Worm (Caenorhabditis elegans) whole organism, midembryonic: ENCODE data around the gene daf-1.

Source experiments
- T22C8.4 ChIP-seq: fragments of 200-800 bp; sonication (Bioruptor generic); IDR thresholded peaks from 2 replicates; pipeline ENCODE4 v1.3.6; 2022; ENCODE audit warnings: missing genetic modification characterization, missing compliant biosample characterization
- cog-1 ChIP-seq: sonication (generic microtip); optimal IDR thresholded peaks from 2 replicates; lab custom pipeline; 2016; ENCODE audit warnings: missing genetic modification characterization, missing compliant biosample characterization
- flt-1 ChIP-seq: fragments of 200-800 bp; sonication (Bioruptor generic); IDR thresholded peaks from 2 replicates; pipeline ENCODE4 v1.3.6; 2022; ENCODE audit warnings: missing genetic modification characterization, missing compliant biosample characterization
- klf-2 ChIP-seq: fragments of 200-800 bp; sonication (Bioruptor generic); conservative IDR thresholded peaks from 2 replicates; pipeline ENCODE4 v1.3.6; 2022; ENCODE audit warnings: missing genetic modification reagents, missing genetic modification characterization, missing compliant biosample characterization
- med-1 ChIP-seq: sonication (generic microtip); optimal IDR thresholded peaks from 2 replicates; lab custom pipeline; 2017; ENCODE audit warnings: missing genetic modification characterization, mild to moderate bottlenecking, missing compliant biosample characterization, antibody characterized with exemption, missing genetic modification reagents; ENCODE audit not compliant: insufficient read depth
- ref-1 ChIP-seq: fragments of 200-800 bp; sonication (Bioruptor generic); conservative IDR thresholded peaks from 2 replicates; pipeline ENCODE4 v1.3.6; 2022; ENCODE audit warnings: missing genetic modification reagents, missing genetic modification characterization, missing compliant biosample characterization
- tab-1 ChIP-seq: fragments of 200-800 bp; sonication (Bioruptor generic); IDR thresholded peaks from 2 replicates; pipeline ENCODE4 v1.3.6; 2022; ENCODE audit warnings: missing genetic modification characterization, missing compliant biosample characterization
- ztf-23 ChIP-seq: fragments of 200-800 bp; sonication (Bioruptor generic); IDR thresholded peaks from 2 replicates; pipeline ENCODE4 v1.3.6; 2022; ENCODE audit warnings: missing genetic modification reagents, missing genetic modification characterization, missing compliant biosample characterization
- ztf-29 ChIP-seq: fragments of 200-800 bp; sonication (Bioruptor generic); IDR thresholded peaks from 2 replicates; pipeline ENCODE4 v1.3.6; 2022; ENCODE audit warnings: missing genetic modification reagents, missing genetic modification characterization, missing compliant biosample characterization

daf-1 gene

DNA sequence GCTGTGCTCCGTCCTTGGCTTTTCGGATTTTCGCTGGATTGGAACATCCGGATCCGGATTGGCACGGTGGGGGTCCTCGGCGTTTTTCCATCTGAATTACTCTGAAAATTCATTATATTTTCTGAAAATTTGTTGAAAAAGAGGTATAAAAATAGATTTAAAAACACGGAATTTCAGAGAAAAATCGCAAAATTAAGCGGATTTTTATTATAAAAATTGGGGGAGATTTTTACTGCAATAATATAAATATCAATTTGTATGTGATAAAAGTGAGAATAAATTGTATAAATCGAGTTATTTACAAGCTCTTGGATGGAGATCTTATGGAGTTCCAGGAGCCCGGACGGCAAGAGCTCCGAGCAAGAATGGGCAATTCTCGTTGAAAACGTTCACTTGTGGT, 10.6 kb upstream of the daf-1 start, which contains the start of gene tut-1:
TSS of gene tut-1 (minus strand) at position 101 of the 400 bp plus-strand sequence.
- TF ChIP-seq ztf-23 (GFP tag; lab: Robert Waterston, UW) (no peak), ztf-29 (no peak), T22C8.4 (GFP tag; lab: Robert Waterston, UW) (no peak), tab-1 (GFP tag; lab: Robert Waterston, UW) (no peak), klf-2 (no peak), ref-1 (no peak), med-1 (GFP tag; lab: Kevin White, UChicago) (no peak), cog-1 (tag; lab: Kevin White, UChicago) (no peak), flt-1 (GFP tag; lab: Robert Waterston, UW) (no peak)

DNA sequence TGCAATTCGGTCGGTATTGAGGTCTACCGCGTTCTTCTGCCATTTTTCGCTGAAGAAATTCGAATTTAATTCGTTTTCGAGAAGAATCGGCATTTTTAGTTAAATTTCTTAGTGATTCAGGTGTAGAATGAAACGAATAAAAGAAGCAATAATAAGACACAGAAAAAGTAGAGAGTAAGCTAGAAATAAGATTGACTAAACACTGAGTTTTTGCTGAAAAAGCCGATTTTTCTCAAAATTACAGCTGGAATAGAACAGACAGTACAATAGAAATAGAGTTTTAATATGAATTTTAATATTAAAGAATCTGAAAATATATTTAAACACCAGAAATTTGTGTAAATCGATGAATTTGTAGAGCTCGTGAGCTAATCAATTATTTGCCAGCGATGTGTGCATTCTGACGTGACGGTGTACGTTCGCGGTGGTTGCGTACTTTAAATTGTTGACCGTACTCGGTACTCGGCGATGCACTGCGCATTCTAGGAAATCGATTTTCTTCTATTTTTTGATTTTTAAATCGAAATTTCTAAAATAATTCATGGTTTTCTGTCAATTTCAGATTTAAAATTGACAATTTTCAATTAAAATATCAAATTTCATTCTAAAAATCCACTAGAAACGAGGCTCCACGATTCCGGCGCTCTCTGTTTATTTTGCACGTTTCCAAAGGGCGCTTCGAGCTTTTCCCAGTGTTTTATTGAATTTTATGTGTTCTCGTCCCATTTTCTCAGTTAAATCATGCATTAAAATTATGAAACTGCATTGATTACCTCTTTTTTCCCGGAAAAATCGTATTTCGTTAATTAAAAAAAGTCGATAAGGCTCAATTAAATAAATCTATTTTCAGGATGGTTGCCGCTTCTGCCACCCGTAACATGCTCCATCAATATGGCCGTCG, 6.1 kb upstream of the daf-1 start, which contains the start of the genes grld-1 and cox-6C:
TSS of gene grld-1 (minus strand) at position 51 of the 901 bp plus-strand sequence.
TSS of gene cox-6C (plus strand) at position 851 of the 901 bp plus-strand sequence.
- TF ChIP-seq ztf-23 (GFP tag; lab: Robert Waterston, UW) (no peak), T22C8.4 (GFP tag; lab: Robert Waterston, UW) (peak; percentile 60), cog-1 (tag; lab: Kevin White, UChicago) (peak; percentile 32), flt-1 (GFP tag; lab: Robert Waterston, UW) (0 out of 2 replicates have a peak, but pooled peaks have one; percentile 3), med-1 (GFP tag; lab: Kevin White, UChicago) (no peak), tab-1 (GFP tag; lab: Robert Waterston, UW) (no peak)

DNA sequence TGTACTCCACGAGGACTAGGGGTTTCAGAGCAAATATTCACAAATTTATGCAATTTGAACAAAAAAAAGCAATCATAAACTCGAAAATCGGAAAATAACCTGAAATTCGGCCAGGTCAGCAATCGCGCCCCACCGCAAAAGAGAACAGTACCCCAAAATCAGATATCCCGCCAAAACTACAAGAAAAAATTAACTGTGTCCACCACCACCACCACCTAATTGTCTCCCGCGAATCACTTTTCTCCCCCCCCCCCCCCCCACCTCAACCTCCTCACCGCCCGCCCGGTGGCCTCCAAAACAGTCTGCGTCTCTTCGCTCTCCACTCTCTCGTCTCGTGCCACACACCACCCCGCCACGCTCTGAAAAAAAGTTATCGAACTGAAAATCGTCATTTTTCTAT, 3.7 kb upstream of the daf-1 start:
- TF ChIP-seq ztf-29 (no peak), med-1 (GFP tag; lab: Kevin White, UChicago) (no peak), klf-2 (no peak), ref-1 (no peak), ztf-23 (GFP tag; lab: Robert Waterston, UW) (no peak), flt-1 (GFP tag; lab: Robert Waterston, UW) (no peak), T22C8.4 (GFP tag; lab: Robert Waterston, UW) (no peak), tab-1 (GFP tag; lab: Robert Waterston, UW) (no peak), cog-1 (tag; lab: Kevin White, UChicago) (no peak)

DNA sequence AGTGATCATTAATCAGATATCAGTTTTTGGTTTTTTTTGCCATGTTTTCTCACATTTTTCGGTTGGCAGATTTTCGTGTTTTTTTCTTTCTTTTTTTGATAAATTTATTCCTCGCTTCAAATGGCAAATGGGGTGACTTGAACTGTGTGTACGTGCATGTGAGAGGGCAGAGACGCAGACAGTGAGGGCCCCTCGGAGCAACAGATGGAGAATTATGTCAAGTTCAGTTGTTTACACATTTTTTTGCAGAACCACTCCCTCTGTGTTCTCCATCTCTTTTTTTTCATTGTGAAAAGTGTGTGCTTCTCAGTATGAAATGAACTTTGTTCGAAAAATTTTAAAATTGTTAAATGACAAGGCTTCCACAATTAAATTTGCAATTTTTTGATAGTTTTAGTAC, 2.1 kb upstream of the daf-1 start:
- TF ChIP-seq ztf-23 (GFP tag; lab: Robert Waterston, UW), result no peak
- TF ChIP-seq T22C8.4 (GFP tag; lab: Robert Waterston, UW), result no peak
- no peak for TF ChIP-seq tab-1 (GFP tag; lab: Robert Waterston, UW)
- no peak for TF ChIP-seq ref-1

DNA sequence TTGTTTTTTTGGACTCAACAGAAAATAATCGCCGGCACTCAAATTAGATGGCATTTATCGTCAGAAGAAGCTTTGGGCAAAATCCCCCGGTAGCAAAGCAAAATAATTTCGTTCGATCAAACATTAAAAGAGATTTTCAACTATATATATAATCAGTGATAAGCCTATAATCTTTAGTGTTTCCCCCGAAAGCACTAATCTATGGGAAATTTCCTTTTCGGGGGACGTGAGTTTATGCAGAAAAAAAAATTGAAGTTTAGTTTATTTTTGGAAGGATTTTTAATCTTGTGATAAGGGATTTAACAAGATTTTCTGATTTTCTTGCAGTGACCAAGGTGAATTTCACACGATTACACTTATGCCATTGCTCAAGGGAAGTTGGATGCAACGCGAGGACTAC, 1.8 kb downstream of the daf-1 start:
- TF ChIP-seq flt-1 (GFP tag; lab: Robert Waterston, UW) (no peak), med-1 (GFP tag; lab: Kevin White, UChicago) (no peak), klf-2 (no peak), ref-1 (no peak), ztf-23 (GFP tag; lab: Robert Waterston, UW) (no peak), tab-1 (GFP tag; lab: Robert Waterston, UW) (no peak), cog-1 (tag; lab: Kevin White, UChicago) (no peak), T22C8.4 (GFP tag; lab: Robert Waterston, UW) (no peak), ztf-29 (no peak)

DNA sequence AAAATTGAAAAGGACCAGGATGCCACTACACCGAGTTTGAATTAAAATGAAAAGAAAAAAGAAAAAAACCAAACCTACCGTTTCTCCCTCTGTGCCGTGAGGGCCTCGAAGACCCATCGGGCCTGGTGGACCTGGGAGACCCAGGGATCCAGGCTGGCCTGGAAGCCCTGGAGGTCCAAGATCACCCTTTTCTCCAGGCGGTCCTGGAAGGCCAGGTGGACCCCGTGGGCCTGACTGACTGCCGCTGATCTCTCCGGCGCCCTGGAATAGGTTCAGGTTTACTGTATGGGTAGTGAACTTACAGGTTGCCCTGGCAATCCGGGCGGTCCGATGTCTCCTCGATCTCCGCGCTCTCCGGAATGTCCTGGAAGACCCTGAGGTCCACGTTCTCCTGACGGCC, 7.4 kb downstream of the daf-1 start:
- TF ChIP-seq tab-1 (GFP tag; lab: Robert Waterston, UW), result no peak
- TF ChIP-seq ref-1, result no peak

DNA sequence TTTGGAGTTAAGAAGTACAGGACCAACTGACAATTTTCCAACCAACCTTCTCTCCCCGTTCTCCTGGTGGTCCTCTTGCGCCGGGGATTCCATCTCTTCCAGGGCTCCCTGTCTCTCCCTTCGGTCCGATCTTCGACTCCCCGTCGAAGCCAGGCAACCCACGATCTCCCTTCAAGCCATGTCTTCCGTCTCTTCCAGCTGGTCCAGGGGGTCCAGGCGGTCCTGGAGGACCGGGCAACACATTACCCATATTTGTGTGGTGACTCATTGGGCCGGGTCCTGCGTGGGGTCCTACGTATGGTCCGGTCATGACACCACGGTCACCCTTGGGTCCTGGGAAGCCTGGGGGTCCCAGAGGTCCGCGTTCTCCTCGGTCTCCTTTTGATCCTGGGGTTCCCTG, 8.8 kb downstream of the daf-1 start:
- no peak for TF ChIP-seq flt-1 (GFP tag; lab: Robert Waterston, UW)
- TF ChIP-seq ztf-23 (GFP tag; lab: Robert Waterston, UW), result no peak
- TF ChIP-seq med-1 (GFP tag; lab: Kevin White, UChicago), result no peak
- TF ChIP-seq tab-1 (GFP tag; lab: Robert Waterston, UW), result no peak
- TF ChIP-seq klf-2, result no peak
- TF ChIP-seq cog-1 (tag; lab: Kevin White, UChicago), result no peak
- no peak for TF ChIP-seq ztf-29
- no peak for TF ChIP-seq ref-1
- TF ChIP-seq T22C8.4 (GFP tag; lab: Robert Waterston, UW), result no peak

DNA sequence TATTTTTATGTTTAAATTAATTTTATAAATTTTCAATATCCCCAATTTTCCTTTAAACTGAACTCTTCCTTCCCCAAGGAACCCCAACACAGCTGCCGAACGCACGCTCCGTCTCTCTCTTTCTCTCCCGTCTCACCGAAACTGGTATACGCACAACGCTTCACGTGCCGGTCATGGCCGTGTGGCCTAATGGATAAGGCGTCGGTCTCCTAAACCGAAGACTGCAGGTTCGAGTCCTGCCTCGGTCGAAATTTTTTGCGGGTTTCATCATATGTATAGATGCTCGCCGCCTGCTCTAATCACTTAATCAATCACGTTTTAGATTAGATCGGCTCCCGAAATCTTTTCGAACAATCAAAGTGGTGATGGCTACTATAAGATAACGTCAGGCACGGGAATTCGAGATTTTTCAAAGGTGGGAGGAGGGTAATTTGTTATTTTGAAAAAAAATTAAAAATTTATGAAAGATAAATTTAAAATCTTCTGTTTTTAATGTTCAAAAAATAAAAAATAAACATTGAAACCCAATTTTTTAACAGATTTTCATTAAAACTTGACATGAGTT, 11.7 kb downstream of the daf-1 start:
- peak; percentile 94 for TF ChIP-seq cog-1 (tag; lab: Kevin White, UChicago)
- peak; percentile 70 for TF ChIP-seq med-1 (GFP tag; lab: Kevin White, UChicago)
- TF ChIP-seq T22C8.4 (GFP tag; lab: Robert Waterston, UW), result peak; percentile 94
- peak; percentile 98 for TF ChIP-seq flt-1 (GFP tag; lab: Robert Waterston, UW)
- peak; percentile 98 for TF ChIP-seq ztf-29
- peak; percentile 99 for TF ChIP-seq tab-1 (GFP tag; lab: Robert Waterston, UW)
- peak; percentile 97 for TF ChIP-seq klf-2
- peak; percentile 96 for TF ChIP-seq ztf-23 (GFP tag; lab: Robert Waterston, UW)
- peak; percentile 95 for TF ChIP-seq ref-1

DNA sequence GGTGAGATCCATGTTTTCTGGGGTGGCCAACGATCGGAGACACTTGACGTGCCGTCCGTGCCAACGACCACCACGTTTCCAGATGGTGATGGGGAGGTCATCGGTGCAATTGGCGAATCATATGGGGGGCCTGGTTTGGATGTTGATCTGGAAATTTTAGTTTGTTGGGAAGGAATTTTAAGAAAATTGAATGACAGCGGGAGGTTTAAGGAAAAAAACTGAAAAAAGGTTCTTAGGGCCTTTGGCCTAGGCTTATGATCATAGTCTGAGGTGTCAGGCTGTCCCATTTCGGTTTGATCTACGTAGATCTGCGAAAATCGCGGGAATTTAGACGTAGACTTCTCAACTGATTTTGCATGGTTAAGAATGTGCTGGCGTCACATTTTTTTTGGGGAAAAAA, 15.6 kb downstream of the daf-1 start, which contains the start of gene col-99:
TSS of gene col-99 (minus strand) at position 101 of the 400 bp plus-strand sequence.
- no peak for TF ChIP-seq cog-1 (tag; lab: Kevin White, UChicago)
- no peak for TF ChIP-seq flt-1 (GFP tag; lab: Robert Waterston, UW)
- no peak for TF ChIP-seq ztf-29
- no peak for TF ChIP-seq T22C8.4 (GFP tag; lab: Robert Waterston, UW)
- TF ChIP-seq klf-2, result no peak
- no peak for TF ChIP-seq med-1 (GFP tag; lab: Kevin White, UChicago)
- TF ChIP-seq ztf-23 (GFP tag; lab: Robert Waterston, UW), result no peak
- TF ChIP-seq tab-1 (GFP tag; lab: Robert Waterston, UW), result no peak
- TF ChIP-seq ref-1, result no peak
